Worm (Caenorhabditis elegans): ENCODE measurements around the gene gip-1.

gip-1 gene

DNA sequence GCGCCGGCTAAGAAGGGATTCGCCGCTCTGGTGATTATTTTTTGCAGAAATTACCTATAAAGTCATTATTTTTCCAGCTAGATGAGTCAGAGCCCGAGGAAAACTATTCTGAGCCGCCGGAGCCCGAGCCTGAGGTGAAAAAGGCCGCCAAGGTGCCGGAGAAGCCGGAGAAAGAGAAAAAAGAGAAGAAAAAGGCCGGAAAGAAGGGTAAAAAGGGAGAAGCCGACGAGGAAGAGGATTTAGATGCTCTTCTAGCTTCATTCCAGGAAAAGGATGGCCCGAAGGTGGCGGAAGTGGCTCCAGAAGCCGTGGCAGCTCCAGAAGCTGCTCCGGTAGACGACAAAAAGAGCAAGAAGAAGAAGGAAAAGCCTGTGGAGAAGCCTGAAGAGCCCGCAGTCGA, 32.7 kb upstream of the gip-1 start:
- TF ChIP-seq skn-1 (tag; optimal IDR thresholded peaks at IDR 0.05) (no peak), ceh-16 (tag; optimal IDR thresholded peaks at IDR 0.05) (no peak), egl-27 (tag; optimal IDR thresholded peaks at IDR 0.05) (no peak), elt-1 (tag; optimal IDR thresholded peaks at IDR 0.05) (no peak), fos-1 (tag; optimal IDR thresholded peaks at IDR 0.05) (no peak), sea-2 (GFP tag; optimal IDR thresholded peaks at IDR 0.05) (no peak)

DNA sequence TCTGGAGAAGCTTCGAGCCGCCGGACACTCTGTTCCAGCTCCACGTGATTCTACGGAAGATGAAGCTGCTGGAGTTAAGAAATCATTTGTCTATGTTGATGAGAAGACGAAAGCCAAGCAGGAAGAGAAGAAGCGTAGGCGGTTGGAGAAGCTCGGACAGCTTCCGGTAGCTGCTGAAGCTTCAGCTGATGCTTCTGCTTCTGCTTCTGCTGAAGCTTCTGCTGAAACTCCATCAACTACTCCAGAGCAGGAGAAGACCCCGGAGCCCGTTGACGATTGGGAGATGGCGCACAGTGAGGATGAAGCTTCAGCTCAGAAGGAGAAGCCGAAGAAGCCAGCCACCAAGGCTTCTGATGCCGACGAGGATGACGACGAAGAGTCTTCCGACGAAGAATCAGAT, 31.0 kb upstream of the gip-1 start:
- TF ChIP-seq ceh-82 (tag; optimal IDR thresholded peaks at IDR 0.05) (no peak), fkh-2 (tag; optimal IDR thresholded peaks at IDR 0.05) (no peak), fos-1 (tag; optimal IDR thresholded peaks at IDR 0.05) (no peak), ceh-16 (tag; optimal IDR thresholded peaks at IDR 0.05) (no peak), nhr-25 (tag; optimal IDR thresholded peaks at IDR 0.05) (no peak), elt-1 (tag; optimal IDR thresholded peaks at IDR 0.05) (no peak), hmg-11 (tag; optimal IDR thresholded peaks at IDR 0.05) (no peak), nhr-11 (tag; optimal IDR thresholded peaks at IDR 0.05) (no peak), lin-15B (tag; optimal IDR thresholded peaks at IDR 0.05) (no peak), nhr-28 (tag; optimal IDR thresholded peaks at IDR 0.05) (no peak), ceh-9 (tag; optimal IDR thresholded peaks at IDR 0.05) (no peak), sea-2 (GFP tag; optimal IDR thresholded peaks at IDR 0.05) (no peak), nhr-77 (tag; optimal IDR thresholded peaks at IDR 0.05) (no peak), elt-2 (tag; optimal IDR thresholded peaks at IDR 0.05) (no peak), egl-27 (tag; optimal IDR thresholded peaks at IDR 0.05) (no peak), ztf-4 (tag; optimal IDR thresholded peaks at IDR 0.05) (no peak), nhr-76 (tag; optimal IDR thresholded peaks at IDR 0.05) (no peak), egl-5 (tag; optimal IDR thresholded peaks at IDR 0.05) (no peak), ama-1 (optimal IDR thresholded peaks at IDR 0.05) (no peak), snpc-4 (tag; optimal IDR thresholded peaks at IDR 0.05) (no peak)

DNA sequence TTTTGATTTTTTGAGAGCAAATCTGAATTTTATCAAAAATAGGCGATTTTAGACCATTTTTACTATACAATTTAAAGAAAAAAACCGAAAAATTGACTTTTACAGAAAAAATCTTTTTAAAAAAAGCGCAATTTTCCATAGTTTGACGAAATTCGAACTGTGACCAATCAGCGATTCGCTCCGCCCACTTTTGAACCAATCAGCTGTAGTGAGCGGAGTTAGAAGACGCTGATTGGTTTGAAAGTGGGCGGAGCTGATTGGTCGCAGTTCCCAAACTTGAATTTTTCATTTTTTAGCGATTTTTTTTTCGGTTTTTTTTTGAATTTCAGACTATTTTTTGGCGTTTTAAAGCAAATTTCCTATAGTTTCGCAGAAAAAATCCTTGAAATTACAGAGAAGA, 22.7 kb upstream of the gip-1 start:
- TF ChIP-seq lin-15B (tag; optimal IDR thresholded peaks at IDR 0.05) (no peak), nfya-1 (tag; optimal IDR thresholded peaks at IDR 0.05; ENCODE audit: insufficient read depth) (peak; percentile 89), nhr-11 (tag; optimal IDR thresholded peaks at IDR 0.05) (no peak)

DNA sequence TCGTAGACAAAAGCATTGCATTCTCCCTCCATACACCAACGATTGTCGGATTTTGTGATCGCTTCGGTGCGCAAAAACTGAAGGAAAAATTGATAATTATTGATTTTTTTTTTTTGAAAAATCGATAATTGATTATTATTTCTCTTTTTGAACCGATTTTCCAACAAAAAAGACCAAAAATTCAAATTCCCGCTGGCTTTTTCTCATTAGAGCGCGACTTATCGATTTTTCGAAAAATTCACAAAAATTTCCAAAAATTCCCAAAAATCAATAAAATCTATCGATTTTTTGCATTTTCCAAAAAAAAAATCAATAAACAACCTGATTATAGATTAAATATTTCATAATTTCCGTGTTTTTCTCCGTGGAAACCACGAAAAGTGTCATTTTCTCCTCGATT, 18.8 kb upstream of the gip-1 start:
- TF ChIP-seq ama-1 (optimal IDR thresholded peaks at IDR 0.05) (no peak), ceh-28 (tag; optimal IDR thresholded peaks at IDR 0.05) (peak; percentile 86)

DNA sequence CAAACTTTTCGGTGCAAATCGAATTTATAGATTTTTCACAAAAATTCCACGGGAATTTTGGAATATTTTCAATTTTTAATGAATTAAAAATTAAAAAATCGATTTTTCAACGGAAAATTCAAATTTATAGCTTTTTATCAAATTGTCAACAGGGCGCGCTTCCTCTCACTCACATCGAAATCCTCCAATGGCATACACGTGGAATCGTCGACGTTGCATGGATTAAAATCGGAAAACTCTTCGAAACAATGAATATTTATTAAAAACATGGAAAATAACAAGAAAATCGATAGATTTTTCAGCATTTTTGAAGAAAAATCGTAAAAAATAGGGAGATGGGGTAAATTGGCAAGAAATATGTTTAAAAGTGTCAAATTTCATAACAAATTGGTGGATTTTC, 18.1 kb upstream of the gip-1 start, which contains the start of gene Y54F10BM.12:
TSS of gene Y54F10BM.12 (minus strand) at position 344 of the 400 bp plus-strand sequence.
- no peak for TF ChIP-seq elt-2 (tag; optimal IDR thresholded peaks at IDR 0.05)
- no peak for TF ChIP-seq egl-5 (tag; optimal IDR thresholded peaks at IDR 0.05)
- no peak for TF ChIP-seq snpc-4 (tag; optimal IDR thresholded peaks at IDR 0.05)
- TF ChIP-seq unc-62 (GFP tag; optimal IDR thresholded peaks at IDR 0.05), result no peak
- no peak for TF ChIP-seq nhr-67 (tag; optimal IDR thresholded peaks at IDR 0.05)
- TF ChIP-seq unc-39 (tag; optimal IDR thresholded peaks at IDR 0.05), result no peak
- no peak for TF ChIP-seq fos-1 (tag; optimal IDR thresholded peaks at IDR 0.05)

DNA sequence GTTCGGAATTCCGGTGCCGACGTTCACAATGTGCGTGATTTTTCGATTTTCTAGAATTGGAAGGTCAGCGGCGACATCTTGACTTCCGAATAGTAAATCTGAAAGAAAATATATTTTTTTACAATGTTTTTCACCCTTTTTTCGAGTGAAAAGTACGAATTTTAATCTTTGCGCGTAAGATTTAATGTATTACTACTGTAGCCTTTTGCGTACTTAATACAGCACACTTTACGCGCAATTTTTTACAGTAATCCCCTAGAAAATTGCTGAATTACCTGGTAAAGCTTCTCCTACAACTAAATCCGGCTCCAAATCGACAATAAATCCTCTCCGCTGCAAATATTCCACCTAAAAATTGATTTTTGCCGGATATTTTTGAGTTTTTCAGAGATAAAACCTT, 17.0 kb upstream of the gip-1 start:
- TF ChIP-seq R02D3.7 (tag; optimal IDR thresholded peaks at IDR 0.05) (no peak), elt-3 (tag; optimal IDR thresholded peaks at IDR 0.05) (no peak), snpc-4 (tag; optimal IDR thresholded peaks at IDR 0.05) (no peak), skn-1 (tag; optimal IDR thresholded peaks at IDR 0.05) (no peak), egl-27 (tag; optimal IDR thresholded peaks at IDR 0.05) (no peak), aly-2 (tag; optimal IDR thresholded peaks at IDR 0.05) (no peak), nhr-43 (tag; optimal IDR thresholded peaks at IDR 0.05; ENCODE audit: poor library complexity, severe bottlenecking) (no peak), elt-2 (tag; optimal IDR thresholded peaks at IDR 0.05) (no peak), ztf-11 (tag; optimal IDR thresholded peaks at IDR 0.05) (no peak), nhr-23 (tag; optimal IDR thresholded peaks at IDR 0.05) (no peak), nhr-11 (tag; optimal IDR thresholded peaks at IDR 0.05) (no peak)

Measured in whole organism, L3 larva.